Worm (Caenorhabditis elegans): ENCODE data around the gene cyp-32A1.
A peak's percentile ranks its signal among the peaks of the same experiment; 100 is the strongest.

DNA sequence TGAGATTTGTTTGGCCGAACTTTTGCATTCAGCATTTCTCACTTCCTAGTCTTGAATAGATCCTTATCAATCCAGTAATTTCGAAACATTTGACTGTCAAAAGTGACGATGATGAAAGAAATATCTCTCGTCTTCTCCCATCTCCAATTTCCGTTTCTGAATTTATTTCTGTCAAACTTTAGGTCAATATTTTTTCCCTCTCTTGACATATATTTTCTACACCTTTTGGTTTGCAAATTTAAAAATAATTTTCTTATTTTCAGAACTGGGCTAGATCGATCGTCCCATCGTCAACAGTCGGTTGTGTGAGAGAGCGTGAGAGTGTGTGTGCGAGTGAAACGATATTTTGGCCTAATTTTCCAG, 23.2 kb downstream of the cyp-32A1 start, which contains the start of gene xpo-1:
- TF ChIP-seq ref-1 (GFP tag; conservative IDR thresholded peaks at IDR 0.05) (no peak), ztf-23 (GFP tag; IDR thresholded peaks at IDR 0.05) (no peak), med-1 (GFP tag; optimal IDR thresholded peaks at IDR 0.05; ENCODE audit: insufficient read depth) (no peak), flt-1 (GFP tag; IDR thresholded peaks at IDR 0.05) (0 out of 2 replicates have a peak, but pooled peaks have one; percentile 23)
